Fruit fly (Drosophila melanogaster) whole organism, embryonic: ENCODE data around the gene CG31740.

Experiments used
- CG18619 ChIP-seq: fragments of 200-800 bp; sonication (Bioruptor generic); optimal IDR thresholded peaks from 3 replicates; lab custom pipeline; 2017; ENCODE audit warnings: missing biosample characterization, mild to moderate bottlenecking, missing genetic modification characterization
- PHDP ChIP-seq: fragments of 200-800 bp; sonication (Bioruptor generic); optimal IDR thresholded peaks from 3 replicates; lab custom pipeline; 2018; ENCODE audit warnings: missing biosample characterization, mild to moderate bottlenecking, missing genetic modification characterization, moderate library complexity
- ap ChIP-seq: fragments of 200-800 bp; sonication (Bioruptor generic); IDR thresholded peaks from 2 replicates; pipeline ENCODE4 v1.3.6; 2022; ENCODE audit warnings: missing biosample characterization, missing genetic modification characterization
- ase ChIP-seq: fragments of 200-800 bp; sonication (Bioruptor generic); IDR thresholded peaks from 3 replicates; pipeline ENCODE4 v1.3.6; 2022; ENCODE audit warnings: missing biosample characterization, missing genetic modification characterization
- sr ChIP-seq: fragments of 200-800 bp; sonication (Bioruptor generic); IDR thresholded peaks from 3 replicates; pipeline ENCODE4 v1.3.6; 2022; ENCODE audit warnings: missing biosample characterization, missing genetic modification characterization

dm6 chr2L:18012168-18012567 is 3.4 kb downstream of the CG31740 start, which contains the start of gene rdo:
- TF ChIP-seq ase (GFP tag; lab: Robert Waterston, UW) (no peak), ap (GFP tag; lab: Robert Waterston, UW) (no peak), PHDP (tag; lab: Kevin White, UChicago) (no peak), sr (GFP tag; lab: Robert Waterston, UW) (no peak), CG18619 (GFP tag; lab: Kevin White, UChicago) (no peak)
